Fruit fly (Drosophila melanogaster) whole organism, embryonic: ENCODE measurements around the gene CG43407.
A peak's percentile ranks its signal among the peaks of the same experiment; 100 is the strongest.

Experiments used
- Awh ChIP-seq: fragments of 200-800 bp; sonication (Bioruptor generic); IDR thresholded peaks from 2 replicates; pipeline ENCODE4, ENCODE4 v1.3.6; 2022; ENCODE audit warnings: missing biosample characterization, missing genetic modification characterization
- BtbVII ChIP-seq: fragments of 200-800 bp; sonication (Bioruptor generic); optimal IDR thresholded peaks from 3 replicates; lab custom pipeline; 2017; ENCODE audit warnings: missing biosample characterization, mild to moderate bottlenecking, missing genetic modification characterization
- CG10979 ChIP-seq: fragments of 200-800 bp; sonication (Bioruptor generic); optimal IDR thresholded peaks from 2 replicates; lab custom pipeline; 2018; ENCODE audit warnings: missing biosample characterization, mild to moderate bottlenecking, missing genetic modification characterization, moderate library complexity
- CG11695 ChIP-seq: fragments of 200-800 bp; sonication (Bioruptor generic); IDR thresholded peaks from 3 replicates; pipeline ENCODE4 v1.3.6; 2022; ENCODE audit warnings: missing biosample characterization, missing genetic modification characterization
- CG12155 ChIP-seq: fragments of 200-800 bp; sonication (Bioruptor generic); optimal IDR thresholded peaks from 3 replicates; lab custom pipeline; 2016; ENCODE audit warnings: missing biosample characterization, missing genetic modification characterization
- CG12219 ChIP-seq: fragments of 200-800 bp; sonication (Bioruptor generic); optimal IDR thresholded peaks from 3 replicates; lab custom pipeline; 2018; ENCODE audit warnings: missing biosample characterization, mild to moderate bottlenecking, missing genetic modification characterization
- CG13424 ChIP-seq: fragments of 200-800 bp; sonication (Bioruptor generic); optimal IDR thresholded peaks from 2 replicates; lab custom pipeline; 2019; ENCODE audit warnings: missing biosample characterization, mild to moderate bottlenecking, missing genetic modification characterization, moderate library complexity
- CG13624 ChIP-seq: fragments of 200-800 bp; sonication (Bioruptor generic); optimal IDR thresholded peaks from 2 replicates; lab custom pipeline; 2016; ENCODE audit warnings: missing biosample characterization, missing genetic modification characterization
- CG14441 ChIP-seq: fragments of 200-800 bp; sonication (Bioruptor generic); IDR thresholded peaks from 2 replicates; pipeline ENCODE4 v1.3.6; 2022; ENCODE audit warnings: missing biosample characterization, missing genetic modification characterization
- CG15479 ChIP-seq: fragments of 200-800 bp; sonication (Bioruptor generic); optimal IDR thresholded peaks from 3 replicates; lab custom pipeline; 2019; ENCODE audit warnings: missing biosample characterization, mild to moderate bottlenecking, missing genetic modification characterization, moderate library complexity
- CG17568 ChIP-seq: fragments of 200-800 bp; sonication (Bioruptor generic); optimal IDR thresholded peaks from 2 replicates; lab custom pipeline; 2018; ENCODE audit warnings: missing biosample characterization, mild to moderate bottlenecking, missing genetic modification characterization, moderate library complexity
- CG18599 ChIP-seq: fragments of 200-800 bp; sonication (Bioruptor generic); optimal IDR thresholded peaks from 3 replicates; lab custom pipeline; 2017; ENCODE audit warnings: missing biosample characterization, missing genetic modification characterization, mild to moderate bottlenecking, moderate library complexity, missing genetic modification reagents
- CG2199 ChIP-seq: fragments of 200-800 bp; sonication (Bioruptor generic); IDR thresholded peaks from 3 replicates; pipeline ENCODE4 v1.3.6; 2022; ENCODE audit warnings: missing biosample characterization, missing genetic modification characterization
- CG30431 ChIP-seq: fragments of 200-800 bp; sonication (Bioruptor generic); optimal IDR thresholded peaks from 2 replicates; lab custom pipeline; 2017; ENCODE audit warnings: missing biosample characterization, missing genetic modification characterization
- CG3065 ChIP-seq: fragments of 200-800 bp; sonication (Bioruptor generic); optimal IDR thresholded peaks from 2 replicates; lab custom pipeline; 2016; ENCODE audit warnings: missing biosample characterization, missing genetic modification characterization
- CG31388 ChIP-seq: fragments of 200-800 bp; sonication (Bioruptor generic); optimal IDR thresholded peaks from 2 replicates; lab custom pipeline; 2016; ENCODE audit warnings: missing biosample characterization, missing genetic modification characterization
- CG4424 ChIP-seq: fragments of 200-800 bp; sonication (Bioruptor generic); optimal IDR thresholded peaks from 3 replicates; lab custom pipeline; 2016; ENCODE audit warnings: missing biosample characterization, missing genetic modification characterization
- CG4617 ChIP-seq: fragments of 200-800 bp; sonication (Bioruptor generic); optimal IDR thresholded peaks from 3 replicates; lab custom pipeline; 2016; ENCODE audit warnings: missing biosample characterization, missing genetic modification characterization, borderline replicate concordance
- CG4820 ChIP-seq: fragments of 200-800 bp; sonication (Bioruptor generic); optimal IDR thresholded peaks from 3 replicates; lab custom pipeline; 2016; ENCODE audit warnings: missing biosample characterization, missing genetic modification characterization
- CG6689 ChIP-seq: fragments of 200-800 bp; sonication (Bioruptor generic); IDR thresholded peaks from 2 replicates; pipeline ENCODE4 v1.3.6; 2022; ENCODE audit warnings: missing biosample characterization, missing genetic modification characterization
- CG6854 ChIP-seq: fragments of 200-800 bp; sonication (Bioruptor generic); optimal IDR thresholded peaks from 3 replicates; lab custom pipeline; 2017; ENCODE audit warnings: missing biosample characterization, mild to moderate bottlenecking, missing genetic modification characterization
- CG7271 ChIP-seq: fragments of 200-800 bp; sonication (Bioruptor generic); optimal IDR thresholded peaks from 2 replicates; lab custom pipeline; 2018; ENCODE audit warnings: missing biosample characterization, mild to moderate bottlenecking, missing genetic modification characterization, moderate library complexity
- CG9727 ChIP-seq: fragments of 200-800 bp; sonication (Bioruptor generic); optimal IDR thresholded peaks from 3 replicates; lab custom pipeline; 2017; ENCODE audit warnings: missing biosample characterization, mild to moderate bottlenecking, missing genetic modification characterization
- CoRest ChIP-seq: fragments of 200-800 bp; sonication (Bioruptor generic); optimal IDR thresholded peaks from 3 replicates; lab custom pipeline; 2018; ENCODE audit warnings: missing biosample characterization, mild to moderate bottlenecking, missing genetic modification characterization, moderate library complexity
- Dfd ChIP-seq, 2 experiments: fragments of >200 bp; optimal IDR thresholded peaks; 2 replicates each; lab custom pipeline; 2017; ENCODE audit warnings: missing biosample characterization in 2 of 2, missing genetic modification characterization in 2 of 2
- Dll ChIP-seq: fragments of 200-800 bp; sonication (Bioruptor generic); IDR thresholded peaks from 4 replicates; pipeline ENCODE4 v1.3.6; 2022; ENCODE audit warnings: missing biosample characterization, missing genetic modification characterization; ENCODE audit not compliant: partially characterized antibody
- Lpt ChIP-seq: fragments of >200 bp; optimal IDR thresholded peaks from 2 replicates; lab custom pipeline; 2018; ENCODE audit warnings: missing biosample characterization, missing genetic modification characterization
- MBD-R2 ChIP-seq: fragments of 200-800 bp; sonication (Bioruptor generic); IDR thresholded peaks from 2 replicates; pipeline ENCODE4 v1.3.6; 2022; ENCODE audit warnings: missing biosample characterization, missing genetic modification characterization
- NFAT ChIP-seq: fragments of 200-800 bp; sonication (Bioruptor generic); IDR thresholded peaks from 2 replicates; pipeline ENCODE4 v1.3.6; 2022; ENCODE audit warnings: missing biosample characterization, missing genetic modification characterization
- PHDP ChIP-seq: fragments of 200-800 bp; sonication (Bioruptor generic); optimal IDR thresholded peaks from 3 replicates; lab custom pipeline; 2018; ENCODE audit warnings: missing biosample characterization, mild to moderate bottlenecking, missing genetic modification characterization, moderate library complexity
- Side ChIP-seq: fragments of 200-800 bp; sonication (Bioruptor generic); optimal IDR thresholded peaks from 2 replicates; lab custom pipeline; 2016; ENCODE audit warnings: missing biosample characterization, missing genetic modification characterization
- Sry-δ ChIP-seq: fragments of 200-800 bp; sonication (Bioruptor generic); optimal IDR thresholded peaks from 2 replicates; lab custom pipeline; 2016; ENCODE audit warnings: missing biosample characterization, missing genetic modification characterization
- TFAM ChIP-seq: fragments of 200-800 bp; sonication (Bioruptor generic); optimal IDR thresholded peaks from 2 replicates; lab custom pipeline; 2017; ENCODE audit warnings: missing biosample characterization, missing genetic modification characterization, inconsistent platforms
- Trl ChIP-seq, 3 experiments: fragments of >200 bp in 2 of 3; fragments of 200-800 bp in 1 of 3; sonication (Bioruptor generic) in 1 of 3; optimal IDR thresholded peaks; 2 replicates in 1 of 3; 3 replicates in 2 of 3; lab custom pipeline; 2016 to 2017; ENCODE audit warnings: missing biosample characterization in 1 of 3, missing genetic modification characterization in 1 of 3
- cg ChIP-seq: fragments of 200-800 bp; sonication (Bioruptor generic); optimal IDR thresholded peaks from 3 replicates; lab custom pipeline; 2019; ENCODE audit warnings: missing biosample characterization, mild to moderate bottlenecking, missing genetic modification characterization, moderate library complexity
- corto ChIP-seq: fragments of 200-800 bp; sonication (Bioruptor generic); optimal IDR thresholded peaks from 2 replicates; lab custom pipeline; 2016; ENCODE audit warnings: missing biosample characterization, mild to moderate bottlenecking, missing genetic modification characterization, moderate library complexity
- crol ChIP-seq: fragments of 200-800 bp; sonication (Bioruptor generic); IDR thresholded peaks from 2 replicates; pipeline ENCODE4 v1.3.6; 2022; ENCODE audit warnings: missing biosample characterization, missing genetic modification characterization
- dimm ChIP-seq: fragments of 200-800 bp; sonication (Bioruptor generic); IDR thresholded peaks from 2 replicates; pipeline ENCODE4 v1.3.6; 2022; ENCODE audit warnings: missing biosample characterization, missing genetic modification characterization
- dmrt99B ChIP-seq: fragments of 200-800 bp; sonication (Bioruptor generic); optimal IDR thresholded peaks from 2 replicates; lab custom pipeline; 2018; ENCODE audit warnings: missing biosample characterization, mild to moderate bottlenecking, missing genetic modification characterization, moderate library complexity
- eve ChIP-seq, 2 experiments: fragments of >200 bp; optimal IDR thresholded peaks; 2 replicates each; lab custom pipeline; 2017; ENCODE audit warnings: missing biosample characterization in 2 of 2, missing genetic modification characterization in 2 of 2
- ewg ChIP-seq: fragments of 200-800 bp; sonication (Bioruptor generic); optimal IDR thresholded peaks from 3 replicates; lab custom pipeline; 2017; ENCODE audit warnings: mild to moderate bottlenecking, missing biosample characterization, missing genetic modification reagents, missing genetic modification characterization
- fru ChIP-seq: fragments of >200 bp; optimal IDR thresholded peaks from 2 replicates; lab custom pipeline; 2017
- grau ChIP-seq: fragments of 200-800 bp; optimal IDR thresholded peaks from 3 replicates; lab custom pipeline; 2019; ENCODE audit warnings: missing biosample characterization, mild to moderate bottlenecking, missing genetic modification characterization, moderate library complexity
- kah ChIP-seq: fragments of 200-800 bp; sonication (Bioruptor generic); optimal IDR thresholded peaks from 2 replicates; lab custom pipeline; 2018; ENCODE audit warnings: missing biosample characterization, mild to moderate bottlenecking, missing genetic modification characterization
- lmd ChIP-seq: fragments of 200-800 bp; sonication (Bioruptor generic); IDR thresholded peaks from 2 replicates; pipeline ENCODE4 v1.3.6; 2022; ENCODE audit warnings: missing biosample characterization, missing genetic modification characterization
- nau ChIP-seq: fragments of 200-800 bp; sonication (Bioruptor generic); optimal IDR thresholded peaks from 3 replicates; lab custom pipeline; 2017; ENCODE audit warnings: missing biosample characterization, mild to moderate bottlenecking, missing genetic modification characterization, missing genetic modification reagents
- row ChIP-seq: fragments of 200-800 bp; sonication (Bioruptor generic); IDR thresholded peaks from 3 replicates; pipeline ENCODE4 v1.3.6; 2022; ENCODE audit warnings: missing biosample characterization, missing genetic modification characterization
- stc ChIP-seq: fragments of 200-800 bp; sonication (Bioruptor generic); IDR thresholded peaks from 2 replicates; pipeline ENCODE4 v1.3.6; 2022; ENCODE audit warnings: missing biosample characterization, missing genetic modification characterization
- toy ChIP-seq: fragments of 200-800 bp; sonication (Bioruptor generic); IDR thresholded peaks from 2 replicates; pipeline ENCODE4 v1.3.6; 2022; ENCODE audit warnings: missing biosample characterization, missing genetic modification characterization
- zfh1 ChIP-seq: fragments of 200-800 bp; sonication (Bioruptor generic); IDR thresholded peaks from 3 replicates; pipeline ENCODE4 v1.3.6; 2022; ENCODE audit warnings: missing biosample characterization, missing genetic modification characterization

The CG43407 gene

dm6 chr3L:19041665-19042385, 11.4 kb downstream of the CG43407 start (continued):
- TF ChIP-seq CG3065 (GFP tag; lab: Kevin White, UChicago) (no peak), eve (GFP tag; optimal IDR thresholded peaks at IDR 0.05; lab: Kevin White, UChicago) (peak in 1 of 2 experiments; percentile 74), Awh (peak; percentile 26; the same call in 1 of the 2 replicates), MBD-R2 (no peak), NFAT (GFP tag; lab: Robert Waterston, UW) (no peak), TFAM (GFP tag; lab: Kevin White, UChicago) (no peak), CG9727 (GFP tag; lab: Kevin White, UChicago) (peak; percentile 16), CG6854 (peak; percentile 9), BtbVII (GFP tag; lab: Kevin White, UChicago) (no peak), crol (GFP tag; lab: Robert Waterston, UW) (no peak), CG31388 (GFP tag; lab: Kevin White, UChicago) (no peak), Lpt (no peak), grau (peak; percentile 10), Dll (GFP tag; lab: Robert Waterston, UW) (no peak), Dfd (GFP tag; optimal IDR thresholded peaks at IDR 0.05; lab: Kevin White, UChicago) (no peak), CG10979 (peak; percentile 48), stc (GFP tag; lab: Robert Waterston, UW) (no peak), CG13624 (GFP tag; lab: Kevin White, UChicago) (no peak), CoRest (tag; lab: Kevin White, UChicago) (peak; percentile 35), ewg (peak; percentile 3), corto (GFP tag; lab: Kevin White, UChicago) (peak; percentile 62), CG4617 (GFP tag; lab: Kevin White, UChicago) (no peak), Side (GFP tag; lab: Kevin White, UChicago) (peak; percentile 5), CG11695 (GFP tag; lab: Robert Waterston, UW) (no peak), CG6689 (GFP tag; lab: Robert Waterston, UW) (peak; percentile 37; the same call in 1 of the 2 replicates), CG18599 (GFP tag; lab: Kevin White, UChicago) (no peak), CG12155 (GFP tag; lab: Kevin White, UChicago) (peak; percentile 18), CG13424 (tag; lab: Kevin White, UChicago) (peak; percentile 48), CG17568 (no peak), nau (GFP tag; lab: Kevin White, UChicago) (no peak), dmrt99B (peak; percentile 60), CG15479 (no peak), CG14441 (GFP tag; lab: Robert Waterston, UW) (no peak), CG4820 (GFP tag; lab: Kevin White, UChicago) (peak; percentile 19), CG7271 (tag; lab: Kevin White, UChicago) (no peak), CG12219 (GFP tag; lab: Kevin White, UChicago) (no peak), CG2199 (peak; percentile 68; the same call in 1 of the 3 replicates), row (GFP tag; lab: Robert Waterston, UW) (peak; percentile 32; the same call in 2 of the 3 replicates), toy (GFP tag; lab: Robert Waterston, UW) (no peak), CG30431 (no peak), Sry-δ (no peak), CG4424 (peak; percentile 31), PHDP (tag; lab: Kevin White, UChicago) (peak; percentile 23), cg (no peak), Trl (optimal IDR thresholded peaks at IDR 0.05; lab: Kevin White, UChicago) (no peak), Trl (GFP tag; optimal IDR thresholded peaks at IDR 0.05; lab: Kevin White, UChicago) (no peak), lmd (GFP tag; lab: Robert Waterston, UW) (no peak), fru (no peak), dimm (GFP tag; lab: Robert Waterston, UW) (no peak), zfh1 (GFP tag; lab: Robert Waterston, UW) (no peak), kah (GFP tag; lab: Kevin White, UChicago) (no peak)
